Worm (Caenorhabditis elegans) whole organism, mixed stage, embryonic: Measurements from ENCODE around the gene C01G6.3.

Experiments
- ceh-39 ChIP-seq: fragments of 150-350 bp; optimal IDR thresholded peaks from 2 replicates; lab custom pipeline; 2014; ENCODE audit warnings: missing biosample characterization, missing genetic modification characterization
- ceh-43 ChIP-seq: fragments of 200-800 bp; sonication (Bioruptor generic); optimal IDR thresholded peaks from 2 replicates; lab custom pipeline; 2018; ENCODE audit warnings: mild to moderate bottlenecking, missing genetic modification characterization, moderate library complexity, missing compliant biosample characterization
- elt-3 ChIP-seq: fragments of 150-350 bp; optimal IDR thresholded peaks from 2 replicates; lab custom pipeline; 2014; ENCODE audit warnings: missing biosample characterization, missing genetic modification characterization
- lin-13 ChIP-seq: fragments of 150-350 bp; optimal IDR thresholded peaks from 2 replicates; lab custom pipeline; 2014; ENCODE audit warnings: missing biosample characterization, missing genetic modification characterization
- lsy-2 ChIP-seq: fragments of 150-350 bp; optimal IDR thresholded peaks from 2 replicates; lab custom pipeline; 2014; ENCODE audit warnings: missing biosample characterization, missing genetic modification characterization
- nhr-12 ChIP-seq: fragments of 150-350 bp; optimal IDR thresholded peaks from 2 replicates; lab custom pipeline; 2014; ENCODE audit warnings: missing biosample characterization, missing genetic modification characterization
- nhr-237 ChIP-seq: fragments of 150-350 bp; optimal IDR thresholded peaks from 2 replicates; lab custom pipeline; 2014; ENCODE audit warnings: missing biosample characterization, missing genetic modification characterization
- nhr-76 ChIP-seq: sonication (generic microtip); optimal IDR thresholded peaks from 2 replicates; lab custom pipeline; 2017; ENCODE audit warnings: missing biosample characterization, missing genetic modification characterization
- pha-4 ChIP-seq: fragments of 150-350 bp; optimal IDR thresholded peaks from 2 replicates; lab custom pipeline; 2018; ENCODE audit warnings: missing biosample characterization, missing genetic modification reagents, missing genetic modification characterization
- snpc-4 ChIP-seq: fragments of 150-350 bp; optimal IDR thresholded peaks from 2 replicates; lab custom pipeline; 2014; ENCODE audit warnings: missing biosample characterization, missing genetic modification characterization
- tbx-8 ChIP-seq: fragments of 200-800 bp; sonication (Bioruptor generic); optimal IDR thresholded peaks from 2 replicates; lab custom pipeline; 2018; ENCODE audit warnings: mild to moderate bottlenecking, missing genetic modification characterization, moderate library complexity, missing compliant biosample characterization
- unc-39 ChIP-seq: fragments of 150-350 bp; optimal IDR thresholded peaks from 2 replicates; lab custom pipeline; 2014; ENCODE audit warnings: missing biosample characterization, missing genetic modification characterization
- unc-62 ChIP-seq: fragments of 150-350 bp; optimal IDR thresholded peaks from 2 replicates; lab custom pipeline; 2014; ENCODE audit warnings: missing biosample characterization, missing genetic modification reagents, missing genetic modification characterization
- ztf-11 ChIP-seq: fragments of 150-350 bp; optimal IDR thresholded peaks from 2 replicates; lab custom pipeline; 2014; ENCODE audit warnings: missing biosample characterization, missing genetic modification characterization

DNA sequence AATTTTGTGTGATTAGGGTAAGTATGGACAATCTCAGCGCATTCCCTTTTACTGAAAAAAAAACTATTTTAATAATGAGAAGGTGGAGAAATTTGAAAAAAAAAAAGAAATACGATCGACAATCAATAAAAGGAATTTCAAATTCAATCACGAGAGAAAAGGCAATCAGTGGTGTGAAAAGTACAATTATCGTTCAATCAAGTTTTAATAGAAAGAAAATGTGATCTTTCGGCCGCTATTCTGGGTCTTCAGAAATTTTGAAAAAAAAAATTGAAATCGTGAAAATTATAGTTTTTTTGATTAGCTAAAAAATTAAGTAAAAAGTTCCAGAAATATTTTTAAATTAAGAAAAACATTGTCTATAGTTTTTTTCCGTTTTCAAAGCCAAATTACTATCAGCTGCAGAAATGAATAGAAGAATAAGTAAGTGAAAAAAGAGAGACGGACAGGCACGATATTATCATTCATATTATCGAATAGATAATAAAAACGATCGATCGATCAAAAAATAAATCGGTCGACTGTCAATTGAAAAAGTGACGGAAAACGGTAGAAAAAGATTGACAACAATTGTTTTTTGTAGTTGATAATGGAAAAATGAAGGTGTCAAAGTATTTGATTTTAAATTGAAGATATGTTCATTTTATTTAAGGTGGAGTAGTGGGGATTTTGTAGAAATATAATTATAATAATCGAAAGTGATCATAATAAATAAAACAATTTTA, 10.5 kb downstream of the C01G6.3 start, which contains the start of gene gldi-3:
- TF ChIP-seq snpc-4 (tag; lab: Kevin White, UChicago) (no peak), unc-39 (tag; lab: Kevin White, UChicago) (no peak), nhr-76 (tag; lab: Kevin White, UChicago) (no peak), unc-62 (GFP tag; lab: Kevin White, UChicago) (no peak), nhr-237 (no peak), nhr-12 (tag; lab: Kevin White, UChicago) (no peak), ztf-11 (tag; lab: Kevin White, UChicago) (no peak), tbx-8 (GFP tag; lab: Kevin White, UChicago) (no peak), ceh-39 (tag; lab: Kevin White, UChicago) (no peak), elt-3 (tag; lab: Kevin White, UChicago) (no peak), pha-4 (tag; lab: Kevin White, UChicago) (no peak), lin-13 (no peak), lsy-2 (tag; lab: Kevin White, UChicago) (no peak), ceh-43 (no peak)
